Fruit fly (Drosophila melanogaster) whole organism, prepupa: ENCODE measurements around the gene CG7707.

ENCODE experiments used
- Blimp-1 ChIP-seq: fragments of 200-800 bp; sonication (Bioruptor generic); optimal IDR thresholded peaks from 3 replicates; lab custom pipeline; 2017; ENCODE audit warnings: missing biosample characterization, missing genetic modification characterization, mild to moderate bottlenecking, moderate library complexity, missing genetic modification reagents
- CG16779 ChIP-seq: fragments of 200-800 bp; sonication (Bioruptor generic); optimal IDR thresholded peaks from 3 replicates; lab custom pipeline; 2017; ENCODE audit warnings: missing biosample characterization, mild to moderate bottlenecking, missing genetic modification characterization
- CG32006 ChIP-seq: fragments of 200-800 bp; sonication (Bioruptor generic); optimal IDR thresholded peaks from 3 replicates; lab custom pipeline; 2017; ENCODE audit warnings: missing biosample characterization, mild to moderate bottlenecking, missing genetic modification characterization
- CG6276 ChIP-seq: fragments of 200-800 bp; sonication (Bioruptor generic); optimal IDR thresholded peaks from 2 replicates; lab custom pipeline; 2017; ENCODE audit warnings: missing biosample characterization, mild to moderate bottlenecking, missing genetic modification characterization
- CG6854 ChIP-seq: fragments of 200-800 bp; sonication (Bioruptor generic); optimal IDR thresholded peaks from 2 replicates; lab custom pipeline; 2017; ENCODE audit warnings: missing biosample characterization, mild to moderate bottlenecking, missing genetic modification characterization
- Ets21C ChIP-seq: fragments of 200-800 bp; sonication (Bioruptor generic); optimal IDR thresholded peaks from 3 replicates; lab custom pipeline; 2016; ENCODE audit warnings: missing biosample characterization, missing genetic modification characterization
- Hr4 ChIP-seq: fragments of 200-800 bp; sonication (Bioruptor generic); optimal IDR thresholded peaks from 3 replicates; lab custom pipeline; 2016; ENCODE audit warnings: missing biosample characterization, missing genetic modification characterization
- Smox ChIP-seq: fragments of 200-800 bp; sonication (Bioruptor generic); optimal IDR thresholded peaks from 3 replicates; lab custom pipeline; 2016; ENCODE audit warnings: missing biosample characterization, missing genetic modification characterization
- fd85E ChIP-seq: fragments of 200-800 bp; sonication (Bioruptor generic); optimal IDR thresholded peaks from 3 replicates; lab custom pipeline; 2016; ENCODE audit warnings: missing biosample characterization, missing genetic modification characterization
- lz ChIP-seq: fragments of 200-800 bp; sonication (Bioruptor generic); optimal IDR thresholded peaks from 3 replicates; lab custom pipeline; 2016; ENCODE audit warnings: missing biosample characterization, missing genetic modification characterization
- salr ChIP-seq, 2 experiments: fragments of 200-800 bp; sonication (Bioruptor generic); optimal IDR thresholded peaks; 3 replicates each; lab custom pipeline; 2016 to 2018; ENCODE audit warnings: missing biosample characterization in 2 of 2, missing genetic modification characterization in 2 of 2, mild to moderate bottlenecking in 1 of 2

dm6 chr3L:17208601-17209000 is 34.6 kb upstream of the CG7707 start:
- no peak for TF ChIP-seq Blimp-1 (GFP tag; lab: Kevin White, UChicago)
- no peak for TF ChIP-seq CG6276 (GFP tag; lab: Kevin White, UChicago)
- TF ChIP-seq CG32006 (GFP tag; lab: Kevin White, UChicago) = no peak
- TF ChIP-seq CG16779 = no peak
- no peak for TF ChIP-seq CG6854 (GFP tag; lab: Kevin White, UChicago)
- no peak for TF ChIP-seq lz (GFP tag; lab: Kevin White, UChicago)
- TF ChIP-seq fd85E (GFP tag; lab: Kevin White, UChicago) = no peak
- TF ChIP-seq Ets21C (GFP tag; lab: Kevin White, UChicago) = no peak
- no peak for TF ChIP-seq Hr4 (GFP tag; lab: Kevin White, UChicago)
- no peak for TF ChIP-seq salr (GFP tag; optimal IDR thresholded peaks at IDR 0.05; lab: Kevin White, UChicago)
- no peak for TF ChIP-seq Smox (GFP tag; lab: Kevin White, UChicago)
